Worm (Caenorhabditis elegans) whole organism, L4 larva: ENCODE measurements around the gene K09A9.6.
A peak's percentile ranks its signal among the peaks of the same experiment; 100 is the strongest.

ENCODE experiments used
- F44E2.7 ChIP-seq: fragments of 200-800 bp; sonication (Bioruptor generic); IDR thresholded peaks from 2 replicates; pipeline ENCODE4 v2.1.2; 2022; ENCODE audit warnings: missing genetic modification characterization, missing compliant biosample characterization
- R02D3.7 ChIP-seq: fragments of 150-350 bp; sonication (generic microtip); optimal IDR thresholded peaks from 3 replicates; lab custom pipeline; 2014; ENCODE audit warnings: missing biosample characterization, missing genetic modification characterization
- aha-1 ChIP-seq: fragments of 150-350 bp; peaks from one replicate; lab custom pipeline; 2014; ENCODE audit warnings: missing biosample characterization, missing genetic modification characterization
- egl-27 ChIP-seq: sonication (generic microtip); optimal IDR thresholded peaks from 3 replicates; lab custom pipeline; 2017; ENCODE audit warnings: missing biosample characterization, missing genetic modification reagents, missing genetic modification characterization
- lin-15B ChIP-seq: fragments of 150-350 bp; sonication (generic microtip); optimal IDR thresholded peaks from 3 replicates; lab custom pipeline; 2014; ENCODE audit warnings: missing biosample characterization, missing genetic modification characterization
- lin-29 ChIP-seq: fragments of 200-800 bp; sonication (Bioruptor generic); IDR thresholded peaks from 2 replicates; pipeline ENCODE4 v1.3.6; 2022; ENCODE audit warnings: missing genetic modification reagents, missing genetic modification characterization, missing compliant biosample characterization
- nhr-11 ChIP-seq: fragments of 150-350 bp; optimal IDR thresholded peaks from 2 replicates; lab custom pipeline; 2014; ENCODE audit warnings: missing biosample characterization, missing genetic modification characterization
- snpc-4 ChIP-seq: fragments of 150-350 bp; optimal IDR thresholded peaks from 2 replicates; lab custom pipeline; 2014; ENCODE audit warnings: missing biosample characterization, missing genetic modification characterization
- unc-130 ChIP-seq: sonication (generic microtip); optimal IDR thresholded peaks from 2 replicates; lab custom pipeline; 2016; ENCODE audit warnings: missing genetic modification reagents, missing genetic modification characterization, missing compliant biosample characterization

DNA sequence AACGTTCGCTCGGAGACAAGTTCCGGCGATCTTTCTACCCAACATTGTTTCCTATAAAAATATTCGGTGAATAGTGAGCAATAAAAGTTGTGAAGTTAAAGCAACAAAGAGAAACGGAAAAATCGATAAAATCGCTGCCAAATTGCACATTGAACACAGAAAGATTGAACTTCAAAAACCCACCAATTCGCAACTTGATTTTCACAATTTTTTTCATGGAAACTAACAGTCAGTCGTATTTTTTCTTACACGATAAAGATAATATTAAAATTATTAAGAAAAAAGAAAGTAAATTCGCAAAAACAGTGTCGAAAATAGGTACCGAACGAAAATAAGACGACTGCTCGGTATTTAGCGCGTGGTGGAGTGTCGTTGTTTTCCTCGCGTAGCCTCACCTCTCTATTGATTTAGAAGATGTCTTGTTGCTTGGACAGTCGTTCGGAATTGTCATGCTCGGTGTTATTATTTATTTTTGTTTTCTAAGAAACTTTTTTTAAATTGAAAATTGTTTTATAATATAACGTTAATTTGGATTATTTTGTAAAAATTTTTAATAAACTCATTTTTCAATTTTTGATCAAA is 13.4 kb downstream of the K09A9.6 start, which contains the start of gene gas-1:
- no peak for TF ChIP-seq nhr-11 (tag; lab: Kevin White, UChicago)
- no peak for TF ChIP-seq lin-29
- TF ChIP-seq egl-27 (tag; lab: Kevin White, UChicago), result no peak
- no peak for TF ChIP-seq lin-15B (tag; lab: Kevin White, UChicago)
- TF ChIP-seq aha-1, result peak; percentile 28
- no peak for TF ChIP-seq snpc-4
- TF ChIP-seq R02D3.7 (tag; lab: Kevin White, UChicago), result no peak
- TF ChIP-seq unc-130 (GFP tag; lab: Kevin White, UChicago), result no peak
- TF ChIP-seq F44E2.7, result no peak
